Worm (Caenorhabditis elegans) whole organism, late embryonic: ENCODE results near the gene C17G10.6.
A peak's percentile ranks its signal among the peaks of the same experiment; 100 is the strongest.

ENCODE experiments used
- C38D4.7 ChIP-seq: fragments of 200-800 bp; sonication (Bioruptor generic); optimal IDR thresholded peaks from 2 replicates; lab custom pipeline; 2018; ENCODE audit warnings: mild to moderate bottlenecking, missing genetic modification characterization, moderate library complexity, missing compliant biosample characterization
- F13H6.1 ChIP-seq: sonication (generic microtip); optimal IDR thresholded peaks from 2 replicates; lab custom pipeline; 2016; ENCODE audit warnings: missing genetic modification characterization, missing compliant biosample characterization
- ahr-1 ChIP-seq: sonication (generic microtip); optimal IDR thresholded peaks from 2 replicates; lab custom pipeline; 2016; ENCODE audit warnings: missing genetic modification characterization, missing compliant biosample characterization
- ama-1 ChIP-seq: fragments of 150-350 bp; optimal IDR thresholded peaks from 2 replicates; lab custom pipeline; 2014
- ceh-18 ChIP-seq: sonication (generic microtip); optimal IDR thresholded peaks from 2 replicates; lab custom pipeline; 2016; ENCODE audit warnings: missing genetic modification characterization, missing compliant biosample characterization
- ceh-19 ChIP-seq: fragments of 200-800 bp; sonication (Bioruptor generic); optimal IDR thresholded peaks from 2 replicates; lab custom pipeline; 2018; ENCODE audit warnings: mild to moderate bottlenecking, missing genetic modification characterization, missing compliant biosample characterization
- ceh-30 ChIP-seq: fragments of 150-350 bp; optimal IDR thresholded peaks from 2 replicates; lab custom pipeline; 2014; ENCODE audit warnings: missing biosample characterization, missing genetic modification characterization
- ceh-31 ChIP-seq: sonication (generic microtip); optimal IDR thresholded peaks from 2 replicates; lab custom pipeline; 2016; ENCODE audit warnings: missing genetic modification characterization, missing compliant biosample characterization
- ceh-34 ChIP-seq: sonication (generic microtip); optimal IDR thresholded peaks from 2 replicates; lab custom pipeline; 2016; ENCODE audit warnings: mild to moderate bottlenecking, missing genetic modification characterization, missing compliant biosample characterization
- ceh-45 ChIP-seq: fragments of 200-800 bp; sonication (Bioruptor generic); IDR thresholded peaks from 2 replicates; pipeline ENCODE4 v1.3.6; 2022; ENCODE audit warnings: missing genetic modification reagents, missing genetic modification characterization, missing compliant biosample characterization
- ceh-48 ChIP-seq: sonication (generic microtip); optimal IDR thresholded peaks from 2 replicates; lab custom pipeline; 2016; ENCODE audit warnings: missing genetic modification characterization, inconsistent platforms, missing compliant biosample characterization
- ceh-6 ChIP-seq: fragments of 200-800 bp; sonication (Bioruptor generic); optimal IDR thresholded peaks from 2 replicates; lab custom pipeline; 2018; ENCODE audit warnings: mild to moderate bottlenecking, missing genetic modification characterization, missing compliant biosample characterization
- ceh-9 ChIP-seq: sonication (generic microtip); optimal IDR thresholded peaks from 2 replicates; lab custom pipeline; 2016; ENCODE audit warnings: mild to moderate bottlenecking, missing genetic modification characterization, inconsistent platforms, missing compliant biosample characterization
- che-1 ChIP-seq: sonication (generic microtip); optimal IDR thresholded peaks from 2 replicates; lab custom pipeline; 2016; ENCODE audit warnings: mild to moderate bottlenecking, missing genetic modification characterization, missing compliant biosample characterization
- elt-2 ChIP-seq: sonication (generic microtip); optimal IDR thresholded peaks from 2 replicates; lab custom pipeline; 2016; ENCODE audit warnings: missing genetic modification reagents, missing genetic modification characterization, missing compliant biosample characterization
- elt-4 ChIP-seq: sonication (generic microtip); optimal IDR thresholded peaks from 2 replicates; lab custom pipeline; 2016; ENCODE audit warnings: missing genetic modification characterization, missing compliant biosample characterization
- gmeb-2 ChIP-seq: sonication (generic microtip); optimal IDR thresholded peaks from 2 replicates; lab custom pipeline; 2016; ENCODE audit warnings: missing genetic modification characterization, inconsistent platforms, missing compliant biosample characterization
- hlh-13 ChIP-seq: fragments of 200-800 bp; sonication (Bioruptor generic); optimal IDR thresholded peaks from 2 replicates; lab custom pipeline; 2018; ENCODE audit warnings: mild to moderate bottlenecking, missing genetic modification characterization, missing compliant biosample characterization
- hlh-15 ChIP-seq: sonication (generic microtip); optimal IDR thresholded peaks from 2 replicates; lab custom pipeline; 2016; ENCODE audit warnings: missing genetic modification characterization, missing compliant biosample characterization
- hlh-30 ChIP-seq: sonication (generic microtip); optimal IDR thresholded peaks from 2 replicates; lab custom pipeline; 2017; ENCODE audit warnings: antibody characterized with exemption, missing genetic modification characterization, missing compliant biosample characterization; ENCODE audit not compliant: insufficient read depth
- hlh-6 ChIP-seq: sonication (generic microtip); optimal IDR thresholded peaks from 2 replicates; lab custom pipeline; 2016; ENCODE audit warnings: missing genotype, missing genetic modification characterization, missing compliant biosample characterization
- hlh-8 ChIP-seq: sonication (generic microtip); optimal IDR thresholded peaks from 2 replicates; lab custom pipeline; 2016; ENCODE audit warnings: missing genotype, missing genetic modification characterization, missing compliant biosample characterization
- lin-11 ChIP-seq: fragments of 200-800 bp; sonication (Bioruptor generic); optimal IDR thresholded peaks from 2 replicates; lab custom pipeline; 2018; ENCODE audit warnings: mild to moderate bottlenecking, missing genetic modification characterization, missing compliant biosample characterization
- madf-2 ChIP-seq: sonication (generic microtip); optimal IDR thresholded peaks from 2 replicates; lab custom pipeline; 2017; ENCODE audit warnings: missing genetic modification characterization, missing compliant biosample characterization
- mec-3 ChIP-seq: sonication (generic microtip); optimal IDR thresholded peaks from 2 replicates; lab custom pipeline; 2016; ENCODE audit warnings: borderline replicate concordance, missing genetic modification characterization, missing compliant biosample characterization
- nfya-1 ChIP-seq: sonication (generic microtip); optimal IDR thresholded peaks from 2 replicates; lab custom pipeline; 2017; ENCODE audit warnings: missing genetic modification characterization, mild to moderate bottlenecking, missing compliant biosample characterization, antibody characterized with exemption, moderate library complexity
- npax-4 ChIP-seq: sonication (generic microtip); optimal IDR thresholded peaks from 2 replicates; lab custom pipeline; 2016; ENCODE audit warnings: missing genetic modification characterization, missing compliant biosample characterization
- pros-1 ChIP-seq: fragments of 150-350 bp; optimal IDR thresholded peaks from 2 replicates; lab custom pipeline; 2014; ENCODE audit warnings: missing biosample characterization, missing genetic modification reagents, missing genetic modification characterization
- ref-2 ChIP-seq: sonication (generic microtip); optimal IDR thresholded peaks from 2 replicates; lab custom pipeline; 2016; ENCODE audit warnings: missing genetic modification characterization, missing compliant biosample characterization
- rnt-1 ChIP-seq: sonication (generic microtip); optimal IDR thresholded peaks from 2 replicates; lab custom pipeline; 2016; ENCODE audit warnings: missing genetic modification characterization, missing compliant biosample characterization
- sdc-2 ChIP-seq: sonication (generic microtip); optimal IDR thresholded peaks from 2 replicates; lab custom pipeline; 2016; ENCODE audit warnings: missing genotype, missing genetic modification characterization, missing compliant biosample characterization
- sox-2 ChIP-seq: fragments of 200-800 bp; sonication (Bioruptor generic); IDR thresholded peaks from 2 replicates; pipeline ENCODE4 v1.3.6; 2022; ENCODE audit warnings: missing genetic modification reagents, missing genetic modification characterization, missing compliant biosample characterization
- sox-4 ChIP-seq: sonication (generic microtip); optimal IDR thresholded peaks from 2 replicates; lab custom pipeline; 2017; ENCODE audit warnings: mild to moderate bottlenecking, missing genetic modification characterization, inconsistent platforms, missing compliant biosample characterization
- tbx-2 ChIP-seq: sonication (generic microtip); optimal IDR thresholded peaks from 2 replicates; lab custom pipeline; 2016; ENCODE audit warnings: missing genetic modification characterization, missing compliant biosample characterization
- tbx-7 ChIP-seq: sonication (generic microtip); optimal IDR thresholded peaks from 2 replicates; lab custom pipeline; 2016; ENCODE audit warnings: missing genotype, missing genetic modification characterization, missing compliant biosample characterization
- unc-3 ChIP-seq, 2 experiments: fragments of 200-800 bp in 1 of 2; sonication (Bioruptor generic) in 1 of 2; sonication (generic microtip) in 1 of 2; conservative IDR thresholded peaks in 1 of 2; optimal IDR thresholded peaks in 1 of 2; 2 replicates each; pipeline versions ENCODE4 v1.3.6 to Lab custom; 2016 to 2022; ENCODE audit warnings: missing compliant biosample characterization in 2 of 2, missing genetic modification characterization in 2 of 2, missing genetic modification reagents in 1 of 2
- unc-42 ChIP-seq: sonication (generic microtip); optimal IDR thresholded peaks from 2 replicates; lab custom pipeline; 2016; ENCODE audit warnings: missing genotype, missing genetic modification characterization, missing compliant biosample characterization
- unc-55 ChIP-seq: sonication (generic microtip); optimal IDR thresholded peaks from 2 replicates; lab custom pipeline; 2017; ENCODE audit warnings: missing biosample characterization, missing genetic modification reagents, missing genetic modification characterization
- unc-86 ChIP-seq: sonication (generic microtip); optimal IDR thresholded peaks from 2 replicates; lab custom pipeline; 2016; ENCODE audit warnings: missing genetic modification characterization, missing compliant biosample characterization
- zip-5 ChIP-seq: sonication (generic microtip); optimal IDR thresholded peaks from 2 replicates; lab custom pipeline; 2016; ENCODE audit warnings: missing genetic modification characterization, missing compliant biosample characterization

The C17G10.6 gene

ce11 chrII:5594210-5594764 lies 8.8 kb downstream of the C17G10.6 start, which contains the start of gene ttc-4 (continued):
- TF ChIP-seq F13H6.1 (tag; lab: Kevin White, UChicago) (peak; percentile 54), ama-1 (no peak), unc-42 (peak; percentile 64), ahr-1 (tag; lab: Kevin White, UChicago) (peak; percentile 22), tbx-7 (tag; lab: Kevin White, UChicago) (peak; percentile 8), ceh-18 (tag; lab: Kevin White, UChicago) (no peak), zip-5 (tag; lab: Kevin White, UChicago) (peak; percentile 71), hlh-30 (no peak), mec-3 (tag; lab: Kevin White, UChicago) (no peak), lin-11 (tag; lab: Kevin White, UChicago) (no peak), hlh-13 (GFP tag; lab: Kevin White, UChicago) (no peak), npax-4 (tag; lab: Kevin White, UChicago) (no peak), hlh-8 (tag; lab: Kevin White, UChicago) (peak; percentile 58), elt-2 (tag; lab: Kevin White, UChicago) (peak; percentile 90), che-1 (tag; lab: Kevin White, UChicago) (no peak), gmeb-2 (tag; lab: Kevin White, UChicago) (no peak)

ce11 chrII:5593377-5593932 lies 9.6 kb downstream of the C17G10.6 start, which contains the start of gene cdc-14:
cdc-14 (minus strand) TSS chrII:5593427.
- TF ChIP-seq ceh-19 (no peak), ceh-45 (0 out of 2 replicates have a peak, but pooled peaks have one; percentile 24), unc-55 (GFP tag; lab: Kevin White, UChicago) (peak; percentile 64), ref-2 (tag; lab: Kevin White, UChicago) (peak; percentile 56), hlh-8 (tag; lab: Kevin White, UChicago) (peak; percentile 13), tbx-2 (tag; lab: Kevin White, UChicago) (peak; percentile 76), hlh-30 (peak; percentile 95), elt-2 (tag; lab: Kevin White, UChicago) (peak; percentile 57), unc-86 (tag; lab: Kevin White, UChicago) (no peak), ceh-34 (peak; percentile 69), ceh-31 (tag; lab: Kevin White, UChicago) (peak; percentile 65), ceh-18 (tag; lab: Kevin White, UChicago) (peak; percentile 81), sox-2 (peak; percentile 18; the same call in 1 of the 2 replicates), ceh-30 (tag; lab: Kevin White, UChicago) (no peak), sdc-2 (peak; percentile 33), rnt-1 (tag; lab: Kevin White, UChicago) (peak; percentile 37), pros-1 (tag; lab: Kevin White, UChicago) (no peak), nfya-1 (tag; lab: Kevin White, UChicago) (peak; percentile 72), unc-42 (peak; percentile 59), hlh-6 (tag; lab: Kevin White, UChicago) (peak; percentile 38)

ce11 chrII:5592857-5593256 lies 10.2 kb downstream of the C17G10.6 start:
- TF ChIP-seq sox-4 (no peak), unc-55 (GFP tag; lab: Kevin White, UChicago) (no peak), unc-3 (GFP tag; conservative IDR thresholded peaks at IDR 0.05; lab: Robert Waterston, UW) (no peak), unc-3 (tag; optimal IDR thresholded peaks at IDR 0.05; lab: Kevin White, UChicago) (no peak), ceh-9 (tag; lab: Kevin White, UChicago) (no peak), ceh-48 (no peak), zip-5 (tag; lab: Kevin White, UChicago) (no peak), C38D4.7 (GFP tag; lab: Kevin White, UChicago) (no peak), ceh-18 (tag; lab: Kevin White, UChicago) (no peak), npax-4 (tag; lab: Kevin White, UChicago) (no peak), lin-11 (tag; lab: Kevin White, UChicago) (no peak), hlh-15 (tag; lab: Kevin White, UChicago) (no peak), ceh-6 (no peak), sox-2 (no peak), elt-4 (tag; lab: Kevin White, UChicago) (no peak), madf-2 (no peak)
